Worm (Caenorhabditis elegans): ENCODE data around the gene C39D10.11.

- no peak for TF ChIP-seq zag-1 (tag; optimal IDR thresholded peaks at IDR 0.05)
- no peak for TF ChIP-seq lsy-12 (tag; optimal IDR thresholded peaks at IDR 0.05)
- TF ChIP-seq sea-2 (GFP tag; optimal IDR thresholded peaks at IDR 0.05) = no peak
- TF ChIP-seq nhr-237 (tag; optimal IDR thresholded peaks at IDR 0.05) = no peak
- no peak for TF ChIP-seq nhr-76 (tag; optimal IDR thresholded peaks at IDR 0.05)
- no peak for TF ChIP-seq ama-1 (optimal IDR thresholded peaks at IDR 0.05)
- no peak for TF ChIP-seq nhr-12 (tag; optimal IDR thresholded peaks at IDR 0.05)
These were observed 14.2 kb upstream of the C39D10.11 start, which contains the start of gene C39D10.2 for ce11 chrX:7888915-7889314.

Measured in whole organism, L3 larva.